Worm (Caenorhabditis elegans) whole organism, L1 larva: ENCODE data around the gene osgn-1.

Experiments
- C04F5.9 ChIP-seq: sonication (generic microtip); optimal IDR thresholded peaks from 2 replicates; lab custom pipeline; 2016; ENCODE audit warnings: missing genetic modification characterization, missing compliant biosample characterization
- F16B12.6 ChIP-seq: fragments of 150-350 bp; optimal IDR thresholded peaks from 2 replicates; lab custom pipeline; 2014; ENCODE audit warnings: missing biosample characterization, missing genetic modification characterization
- aha-1 ChIP-seq: fragments of 150-350 bp; optimal IDR thresholded peaks from 2 replicates; lab custom pipeline; 2014; ENCODE audit warnings: missing biosample characterization, missing genetic modification characterization
- dpl-1 ChIP-seq, 3 experiments: fragments of 150-350 bp in 2 of 3; sonication (generic microtip) in 1 of 3; optimal IDR thresholded peaks; 2 replicates each; lab custom pipeline; 2014 to 2017; ENCODE audit warnings: missing biosample characterization in 3 of 3, missing genetic modification characterization in 3 of 3, missing genetic modification reagents in 3 of 3
- dsc-1 ChIP-seq: sonication (generic microtip); optimal IDR thresholded peaks from 2 replicates; lab custom pipeline; 2016; ENCODE audit warnings: mild to moderate bottlenecking, missing genetic modification characterization, missing compliant biosample characterization
- efl-1 ChIP-seq, 4 experiments: fragments of 150-350 bp; optimal IDR thresholded peaks in 3 of 4; peaks in 1 of 4; 1 replicate in 1 of 4; 2 replicates in 3 of 4; lab custom pipeline; 2014; ENCODE audit warnings: missing biosample characterization in 2 of 4, missing genetic modification characterization in 2 of 4, missing genetic modification reagents in 2 of 4
- egl-27 ChIP-seq, 2 experiments: fragments of 150-350 bp in 1 of 2; sonication (generic microtip); optimal IDR thresholded peaks; 3 replicates each; lab custom pipeline; 2017 to 2018; ENCODE audit warnings: missing biosample characterization in 2 of 2, missing genetic modification characterization in 2 of 2, missing genetic modification reagents in 2 of 2
- fkh-10 ChIP-seq: sonication (generic microtip); optimal IDR thresholded peaks from 2 replicates; lab custom pipeline; 2017; ENCODE audit warnings: missing biosample characterization, missing genetic modification reagents, missing genetic modification characterization
- fkh-8 ChIP-seq: sonication (generic microtip); optimal IDR thresholded peaks from 2 replicates; lab custom pipeline; 2016; ENCODE audit warnings: mild to moderate bottlenecking, missing genetic modification characterization, missing compliant biosample characterization
- fos-1 ChIP-seq: fragments of 150-350 bp; optimal IDR thresholded peaks from 2 replicates; lab custom pipeline; 2014; ENCODE audit warnings: missing biosample characterization, missing genetic modification characterization
- grh-1 ChIP-seq: fragments of 200-800 bp; sonication (Bioruptor generic); IDR thresholded peaks from 2 replicates; pipeline ENCODE4 v1.3.6; 2022; ENCODE audit warnings: missing genetic modification reagents, missing genetic modification characterization, missing compliant biosample characterization
- isw-1 ChIP-seq: fragments of 200-800 bp; sonication (Bioruptor generic); IDR thresholded peaks from 2 replicates; pipeline ENCODE4 v1.3.6; 2022; ENCODE audit warnings: missing genetic modification characterization, missing compliant biosample characterization
- jun-1 ChIP-seq: fragments of 150-350 bp; optimal IDR thresholded peaks from 2 replicates; lab custom pipeline; 2014; ENCODE audit warnings: missing biosample characterization, missing genetic modification reagents, missing genetic modification characterization
- lin-14 ChIP-seq: fragments of 200-800 bp; sonication (Bioruptor generic); optimal IDR thresholded peaks from 2 replicates; lab custom pipeline; 2018; ENCODE audit warnings: mild to moderate bottlenecking, missing genetic modification characterization, moderate library complexity, missing compliant biosample characterization
- lin-15B ChIP-seq: fragments of 150-350 bp; sonication (generic microtip); optimal IDR thresholded peaks from 3 replicates; lab custom pipeline; 2014; ENCODE audit warnings: missing biosample characterization, missing genetic modification characterization
- lin-35 ChIP-seq, 2 experiments: fragments of 150-350 bp; optimal IDR thresholded peaks; 2 replicates each; lab custom pipeline; 2014; ENCODE audit warnings: missing biosample characterization in 2 of 2, missing genetic modification characterization in 2 of 2, missing genetic modification reagents in 2 of 2
- lsy-2 ChIP-seq, 2 experiments: fragments of 150-350 bp; optimal IDR thresholded peaks; 2 replicates each; lab custom pipeline; 2014; ENCODE audit warnings: missing biosample characterization in 2 of 2, missing genetic modification characterization in 2 of 2
- mab-9 ChIP-seq: fragments of 200-800 bp; sonication (Bioruptor generic); IDR thresholded peaks from 2 replicates; pipeline ENCODE4 v1.3.6; 2022; ENCODE audit warnings: missing genetic modification reagents, missing genetic modification characterization, missing compliant biosample characterization
- mdl-1 ChIP-seq, 2 experiments: fragments of 150-350 bp; optimal IDR thresholded peaks; 2 replicates each; lab custom pipeline; 2014 to 2017; ENCODE audit warnings: missing biosample characterization in 2 of 2, missing genetic modification characterization in 2 of 2, inconsistent platforms in 1 of 2
- nhr-19 ChIP-seq: fragments of 200-800 bp; sonication (Bioruptor generic); conservative IDR thresholded peaks from 2 replicates; pipeline ENCODE4 v1.3.6; 2022; ENCODE audit warnings: missing genetic modification characterization, missing compliant biosample characterization
- nhr-47 ChIP-seq: sonication (generic microtip); optimal IDR thresholded peaks from 2 replicates; lab custom pipeline; 2016; ENCODE audit warnings: mild to moderate bottlenecking, missing genetic modification characterization, moderate library complexity, missing compliant biosample characterization
- nhr-71 ChIP-seq: sonication (generic microtip); optimal IDR thresholded peaks from 2 replicates; lab custom pipeline; 2016; ENCODE audit warnings: mild to moderate bottlenecking, missing genetic modification characterization, moderate library complexity, missing compliant biosample characterization
- nhr-85 ChIP-seq: sonication (generic microtip); peaks from one replicate; lab custom pipeline; 2016; ENCODE audit warnings: missing genetic modification characterization, inconsistent platforms, missing compliant biosample characterization
- nhr-90 ChIP-seq: sonication (generic microtip); optimal IDR thresholded peaks from 2 replicates; lab custom pipeline; 2016; ENCODE audit warnings: mild to moderate bottlenecking, missing genetic modification characterization, missing compliant biosample characterization; ENCODE audit not compliant: poor library complexity
- pax-3 ChIP-seq: fragments of 200-800 bp; sonication (Bioruptor generic); optimal IDR thresholded peaks from 2 replicates; lab custom pipeline; 2018; ENCODE audit warnings: mild to moderate bottlenecking, missing genetic modification characterization, moderate library complexity, missing compliant biosample characterization
- rnt-1 ChIP-seq: sonication (generic microtip); optimal IDR thresholded peaks from 2 replicates; lab custom pipeline; 2016; ENCODE audit warnings: mild to moderate bottlenecking, missing genetic modification characterization, moderate library complexity, missing compliant biosample characterization
- skn-1 ChIP-seq: fragments of 150-350 bp; optimal IDR thresholded peaks from 2 replicates; lab custom pipeline; 2014; ENCODE audit warnings: missing biosample characterization, missing genetic modification characterization
- snpc-4 ChIP-seq: fragments of 150-350 bp; optimal IDR thresholded peaks from 2 replicates; lab custom pipeline; 2014; ENCODE audit warnings: missing biosample characterization, missing genetic modification characterization
- snu-23 ChIP-seq: sonication (generic microtip); optimal IDR thresholded peaks from 2 replicates; lab custom pipeline; 2016; ENCODE audit warnings: missing genetic modification characterization, missing compliant biosample characterization
- swsn-7 ChIP-seq: sonication (generic microtip); optimal IDR thresholded peaks from 2 replicates; lab custom pipeline; 2016; ENCODE audit warnings: missing genetic modification characterization, missing compliant biosample characterization
- tbx-2 ChIP-seq: sonication (generic microtip); optimal IDR thresholded peaks from 2 replicates; lab custom pipeline; 2016; ENCODE audit warnings: missing genetic modification characterization, missing compliant biosample characterization
- tlp-1 ChIP-seq: fragments of 150-350 bp; optimal IDR thresholded peaks from 2 replicates; lab custom pipeline; 2014; ENCODE audit warnings: missing biosample characterization, missing genetic modification characterization
- unc-86 ChIP-seq: sonication (generic microtip); optimal IDR thresholded peaks from 2 replicates; lab custom pipeline; 2016; ENCODE audit warnings: missing genetic modification characterization, missing compliant biosample characterization
- unc-98 ChIP-seq: fragments of 200-800 bp; sonication (Bioruptor generic); IDR thresholded peaks from 2 replicates; pipeline ENCODE4 v1.3.6; 2022; ENCODE audit warnings: missing genetic modification characterization, missing compliant biosample characterization
- vab-15 ChIP-seq: sonication (generic microtip); optimal IDR thresholded peaks from 2 replicates; lab custom pipeline; 2017; ENCODE audit warnings: missing genotype, mild to moderate bottlenecking, missing genetic modification characterization, missing compliant biosample characterization
- xbp-1 ChIP-seq: sonication (generic microtip); optimal IDR thresholded peaks from 2 replicates; lab custom pipeline; 2016; ENCODE audit warnings: missing genetic modification characterization, missing compliant biosample characterization
- ztf-4 ChIP-seq: fragments of 150-350 bp; optimal IDR thresholded peaks from 2 replicates; lab custom pipeline; 2014; ENCODE audit warnings: missing biosample characterization, missing genetic modification characterization

The osgn-1 gene

DNA sequence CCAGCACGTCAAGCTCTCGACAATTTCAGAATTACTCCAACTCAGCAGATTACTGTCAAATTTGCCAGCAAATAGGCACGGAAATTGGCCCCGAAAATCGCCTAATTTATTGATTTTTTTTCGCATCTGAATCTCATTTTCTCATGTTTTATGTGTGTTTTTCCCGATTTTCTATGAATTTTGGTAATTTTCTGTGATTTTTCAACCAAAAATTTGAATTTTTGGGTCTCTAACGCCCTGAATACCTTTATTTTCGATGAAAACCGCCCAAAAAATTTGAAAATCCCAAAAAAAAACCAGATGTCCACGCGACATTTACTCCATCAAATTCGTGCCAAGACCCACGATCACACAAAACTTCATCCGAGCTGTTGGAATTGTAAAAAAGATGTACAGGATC lies 31.1 kb upstream of the osgn-1 start, which contains the start of gene dnj-15:
Gene dnj-15, plus strand, starts transcription at position 301 of the 400 bp plus-strand sequence.
- TF ChIP-seq fkh-10 (GFP tag; lab: Kevin White, UChicago) = no peak
- TF ChIP-seq fkh-8 = no peak
- no peak for TF ChIP-seq jun-1 (tag; lab: Kevin White, UChicago)
- no peak for TF ChIP-seq nhr-85 (tag; lab: Kevin White, UChicago)
- TF ChIP-seq lin-14 (GFP tag; lab: Kevin White, UChicago) = no peak
- TF ChIP-seq pax-3 (tag; lab: Kevin White, UChicago) = no peak
- TF ChIP-seq ztf-4 (tag; lab: Kevin White, UChicago) = no peak
- no peak for TF ChIP-seq snpc-4 (tag; lab: Kevin White, UChicago)
- no peak for TF ChIP-seq dpl-1 (GFP tag; optimal IDR thresholded peaks at IDR 0.05; lab: Kevin White, UChicago)
- TF ChIP-seq aha-1 (tag; lab: Kevin White, UChicago) = no peak

DNA sequence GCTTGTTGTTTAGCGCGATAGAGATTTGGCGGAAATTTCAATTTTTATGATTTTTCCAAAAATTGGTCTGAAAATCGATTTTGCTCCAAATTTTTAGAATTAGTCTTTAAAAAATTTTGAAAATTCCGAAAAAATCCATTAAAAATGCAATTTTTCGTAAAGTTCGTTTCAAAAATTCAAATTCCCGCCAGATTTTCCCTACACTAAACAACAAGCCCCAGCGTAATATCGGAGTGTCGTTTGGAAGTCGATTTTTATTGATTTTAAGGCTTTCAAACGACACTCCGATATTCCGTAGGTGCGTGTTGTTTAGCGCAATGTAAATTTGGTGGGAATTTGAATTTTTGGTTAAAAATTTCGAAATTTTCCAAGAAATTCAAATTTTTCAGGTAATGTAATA lies 30.5 kb upstream of the osgn-1 start:
- TF ChIP-seq nhr-85 (tag; lab: Kevin White, UChicago) (peak; percentile 33), efl-1 (optimal IDR thresholded peaks at IDR 0.05; lab: Kevin White, UChicago) (no peak), efl-1 (GFP tag; optimal IDR thresholded peaks at IDR 0.05 in 1 of 2; lab: Kevin White, UChicago) (peak; percentile 38 to 51), egl-27 (tag; optimal IDR thresholded peaks at IDR 0.05; lab: Kevin White, UChicago) (no peak), dpl-1 (GFP tag; optimal IDR thresholded peaks at IDR 0.05; lab: Kevin White, UChicago) (peak in 1 of 3 experiments; percentile 9), skn-1 (no peak)

DNA sequence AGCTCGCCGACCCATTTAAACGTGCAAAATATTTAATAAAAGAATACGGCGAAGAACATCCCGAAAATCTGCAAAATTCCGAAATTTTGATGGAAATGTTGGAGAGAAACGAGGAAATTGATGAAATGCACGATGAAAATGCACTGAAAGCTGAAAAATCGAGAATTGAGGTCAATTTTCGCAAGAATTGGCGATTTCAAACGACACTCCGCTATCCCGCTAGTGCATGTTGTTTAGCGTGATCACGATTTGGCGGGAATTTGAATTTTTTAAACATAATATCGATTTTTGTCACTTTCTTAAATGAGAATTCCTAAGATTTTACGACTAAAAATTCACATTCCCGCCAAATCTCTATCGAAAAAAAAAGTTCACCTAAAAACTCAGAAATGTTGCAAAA lies 29.6 kb upstream of the osgn-1 start:
- TF ChIP-seq efl-1 (optimal IDR thresholded peaks at IDR 0.05; lab: Kevin White, UChicago) (peak; percentile 13 to 28), efl-1 (GFP tag; optimal IDR thresholded peaks at IDR 0.05 in 1 of 2; lab: Kevin White, UChicago) (peak; percentile 29 to 91), dpl-1 (GFP tag; optimal IDR thresholded peaks at IDR 0.05; lab: Kevin White, UChicago) (peak in 1 of 3 experiments; percentile 10), lin-15B (tag; lab: Kevin White, UChicago) (peak; percentile 23), mab-9 (GFP tag; lab: Robert Waterston, UW) (no peak)

DNA sequence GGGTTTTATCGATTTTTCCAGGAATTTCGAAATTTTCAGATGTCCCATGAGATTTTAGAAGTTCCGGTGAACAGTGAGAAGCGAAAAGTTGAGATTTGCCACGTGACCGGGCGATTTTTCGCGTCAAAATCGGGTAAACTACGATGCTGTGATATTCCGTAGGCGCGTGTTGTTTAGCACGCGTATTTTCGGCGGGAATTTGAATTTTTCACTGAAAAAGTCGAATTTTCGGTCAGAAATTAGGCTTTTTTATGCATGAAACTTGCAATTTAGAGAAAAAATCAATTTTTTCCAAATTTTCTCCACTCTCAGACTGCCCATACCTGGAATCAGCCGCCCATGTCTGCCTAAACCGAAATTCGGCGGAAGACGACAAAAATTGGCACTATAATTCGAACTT lies 28.8 kb upstream of the osgn-1 start, which contains the start of gene tsen-34:
Gene tsen-34, plus strand, starts transcription at position 34 of the 400 bp plus-strand sequence.
- no peak for TF ChIP-seq tlp-1 (tag; lab: Kevin White, UChicago)
- no peak for TF ChIP-seq aha-1 (tag; lab: Kevin White, UChicago)
- no peak for TF ChIP-seq pax-3 (tag; lab: Kevin White, UChicago)
- peak; percentile 76 for TF ChIP-seq nhr-85 (tag; lab: Kevin White, UChicago)
- no peak for TF ChIP-seq C04F5.9 (tag; lab: Kevin White, UChicago)
- TF ChIP-seq snpc-4 (tag; lab: Kevin White, UChicago) = no peak
- TF ChIP-seq nhr-19 (GFP tag; lab: Robert Waterston, UW) = no peak
- TF ChIP-seq mdl-1 (tag; optimal IDR thresholded peaks at IDR 0.05; lab: Kevin White, UChicago) = no peak
- TF ChIP-seq fkh-8 = no peak
- no peak for TF ChIP-seq fos-1
- TF ChIP-seq efl-1 (optimal IDR thresholded peaks at IDR 0.05; lab: Kevin White, UChicago) = no peak
- TF ChIP-seq efl-1 (GFP tag; optimal IDR thresholded peaks at IDR 0.05 in 1 of 2; lab: Kevin White, UChicago) = peak in 1 of 2 experiments; percentile 91

DNA sequence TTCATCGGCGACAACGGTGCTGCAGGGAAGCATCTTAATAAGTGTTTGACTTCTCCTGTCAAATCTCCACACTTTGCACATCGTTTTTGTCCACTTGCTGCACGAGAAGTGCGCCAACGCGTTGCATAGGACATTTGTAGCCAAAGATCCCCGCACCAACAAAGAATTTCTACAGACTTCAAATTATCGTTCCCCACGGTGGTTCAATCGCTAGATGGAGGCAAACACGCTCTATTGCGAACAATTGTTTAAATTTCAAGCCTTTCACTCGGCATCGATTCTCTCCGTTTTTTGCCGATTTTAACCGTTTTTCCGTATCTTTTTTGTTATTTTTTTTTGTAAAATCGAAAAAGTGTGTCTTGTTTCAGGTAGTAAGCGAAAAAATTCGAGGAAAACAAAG lies 27.2 kb upstream of the osgn-1 start:
- peak in 1 of 2 experiments; percentile 15 for TF ChIP-seq efl-1 (optimal IDR thresholded peaks at IDR 0.05; lab: Kevin White, UChicago)
- TF ChIP-seq efl-1 (GFP tag; optimal IDR thresholded peaks at IDR 0.05 in 1 of 2; lab: Kevin White, UChicago) = peak in 1 of 2 experiments; percentile 63
- peak in 1 of 2 experiments; percentile 36 for TF ChIP-seq lsy-2 (tag; optimal IDR thresholded peaks at IDR 0.05; lab: Kevin White, UChicago)
- peak; percentile 35 for TF ChIP-seq vab-15 (tag; lab: Kevin White, UChicago)
- TF ChIP-seq, all 84 proteins: peak for 3; not testable (repeated sequence) for 81

DNA sequence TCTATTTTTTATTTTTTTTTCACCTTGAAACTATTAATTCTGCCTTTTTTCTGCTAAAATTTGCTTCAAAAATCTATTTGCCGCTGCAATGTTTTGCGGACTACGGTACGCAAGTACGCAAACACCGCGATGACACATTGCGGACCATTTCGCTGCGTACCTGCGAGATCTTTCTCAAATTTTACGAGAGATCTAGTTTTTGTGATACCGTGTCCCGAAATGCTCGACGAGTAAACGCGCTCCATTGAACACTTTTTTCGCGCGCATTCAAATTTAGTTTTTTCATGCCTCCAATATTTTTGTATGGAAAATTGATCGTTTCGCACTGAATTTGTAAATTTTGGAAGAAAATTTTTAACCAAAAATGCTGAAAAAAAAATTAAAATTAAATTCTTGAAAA lies 22.4 kb upstream of the osgn-1 start:
- TF ChIP-seq fkh-8 (peak; percentile 16), unc-98 (peak; percentile 87), xbp-1 (tag; lab: Kevin White, UChicago) (peak; percentile 42), isw-1 (GFP tag; lab: Robert Waterston, UW) (peak; percentile 98), lsy-2 (tag; optimal IDR thresholded peaks at IDR 0.05; lab: Kevin White, UChicago) (peak; percentile 64 to 76), grh-1 (GFP tag; lab: Robert Waterston, UW) (peak; percentile 99), swsn-7 (tag; lab: Kevin White, UChicago) (peak; percentile 40), lin-14 (GFP tag; lab: Kevin White, UChicago) (peak; percentile 45), F16B12.6 (tag; lab: Kevin White, UChicago) (peak; percentile 46), lin-35 (GFP tag; optimal IDR thresholded peaks at IDR 0.05; lab: Kevin White, UChicago) (peak; percentile 58 to 71), lin-15B (tag; lab: Kevin White, UChicago) (peak; percentile 27), dsc-1 (peak; percentile 22), snu-23 (peak; percentile 47), nhr-47 (tag; lab: Kevin White, UChicago) (peak; percentile 74), nhr-90 (tag; lab: Kevin White, UChicago) (peak; percentile 45), nhr-85 (tag; lab: Kevin White, UChicago) (peak; percentile 66), mab-9 (GFP tag; lab: Robert Waterston, UW) (peak; percentile 92), efl-1 (optimal IDR thresholded peaks at IDR 0.05; lab: Kevin White, UChicago) (peak; percentile 47 to 71), efl-1 (GFP tag; optimal IDR thresholded peaks at IDR 0.05 in 1 of 2; lab: Kevin White, UChicago) (peak; percentile 74 to 97), rnt-1 (tag; lab: Kevin White, UChicago) (peak; percentile 62), nhr-71 (tag; lab: Kevin White, UChicago) (peak; percentile 74), nhr-19 (GFP tag; lab: Robert Waterston, UW) (peak; percentile 98), unc-86 (tag; lab: Kevin White, UChicago) (peak; percentile 22), tbx-2 (tag; lab: Kevin White, UChicago) (peak; percentile 44)
